Fruit fly (Drosophila melanogaster): ENCODE results near the gene Or94a.

Gene Or94a

DNA sequence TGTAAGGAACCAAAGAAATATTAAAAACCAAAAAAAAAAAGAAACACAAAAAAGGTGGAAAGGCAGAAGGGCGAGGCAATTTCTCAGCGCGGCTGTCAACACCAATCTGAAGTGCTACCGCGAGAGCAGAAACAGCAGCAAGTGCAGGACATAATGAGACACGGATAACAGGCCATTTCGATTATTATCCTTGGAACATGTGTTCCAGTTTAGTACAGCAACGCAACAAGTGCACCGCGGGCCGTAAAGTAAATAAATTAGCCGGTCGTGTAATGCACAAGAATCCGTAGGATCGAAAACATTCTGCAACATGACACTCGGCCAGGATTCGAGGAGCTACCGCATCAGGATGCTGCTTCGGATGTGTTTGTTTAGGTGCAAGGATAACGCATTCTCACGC, 51.0 kb downstream of the Or94a start:
- peak; percentile 13 for TF ChIP-seq svp (GFP tag)
- TF ChIP-seq acj6 (GFP tag; optimal IDR thresholded peaks at IDR 0.05) = no peak
